Worm (Caenorhabditis elegans) whole organism, L4 larva: Measurements from ENCODE around the gene jud-4.

Experiments used
- F37D6.2 ChIP-seq: sonication (generic microtip); optimal IDR thresholded peaks from 2 replicates; lab custom pipeline; 2016; ENCODE audit warnings: mild to moderate bottlenecking, missing genetic modification characterization, missing compliant biosample characterization
- Y5F2A.4 ChIP-seq: fragments of 200-800 bp; sonication (Bioruptor generic); optimal IDR thresholded peaks from 2 replicates; lab custom pipeline; 2018; ENCODE audit warnings: mild to moderate bottlenecking, missing genetic modification characterization, missing compliant biosample characterization
- aha-1 ChIP-seq: fragments of 150-350 bp; peaks from one replicate; lab custom pipeline; 2014; ENCODE audit warnings: missing biosample characterization, missing genetic modification characterization
- aly-2 ChIP-seq: sonication (generic microtip); optimal IDR thresholded peaks from 2 replicates; lab custom pipeline; 2018; ENCODE audit warnings: missing biosample characterization, missing genetic modification characterization
- attf-4 ChIP-seq: sonication (generic microtip); optimal IDR thresholded peaks from 3 replicates; lab custom pipeline; 2017; ENCODE audit warnings: missing biosample characterization, missing genetic modification characterization
- ceh-44 ChIP-seq: fragments of 200-800 bp; sonication (Bioruptor generic); IDR thresholded peaks from 2 replicates; pipeline ENCODE4 v1.3.6; 2022; ENCODE audit warnings: missing genetic modification reagents, missing genetic modification characterization, missing compliant biosample characterization
- daf-12 ChIP-seq: fragments of 150-350 bp; optimal IDR thresholded peaks from 2 replicates; lab custom pipeline; 2014; ENCODE audit warnings: missing biosample characterization, missing genetic modification reagents, missing genetic modification characterization
- daf-16 ChIP-seq, 3 experiments: sonication (generic microtip); optimal IDR thresholded peaks; 2 replicates each; lab custom pipeline; 2016 to 2017; ENCODE audit warnings: missing genetic modification characterization in 3 of 3, missing genetic modification reagents in 3 of 3, mild to moderate bottlenecking in 2 of 3, missing compliant biosample characterization in 2 of 3, missing biosample characterization in 1 of 3, moderate library complexity in 1 of 3
- dmd-6 ChIP-seq: fragments of 200-800 bp; sonication (Bioruptor generic); IDR thresholded peaks from 2 replicates; pipeline ENCODE4 v1.3.6; 2022; ENCODE audit warnings: missing genetic modification reagents, missing genetic modification characterization, missing compliant biosample characterization
- dmd-8 ChIP-seq: fragments of 200-800 bp; sonication (Bioruptor generic); IDR thresholded peaks from 2 replicates; pipeline ENCODE4 v1.3.6; 2022; ENCODE audit warnings: missing genetic modification characterization, missing compliant biosample characterization
- dpl-1 ChIP-seq: fragments of 150-350 bp; optimal IDR thresholded peaks from 2 replicates; lab custom pipeline; 2014; ENCODE audit warnings: missing biosample characterization, missing genetic modification reagents, missing genetic modification characterization
- dve-1 ChIP-seq: sonication (generic microtip); optimal IDR thresholded peaks from 2 replicates; lab custom pipeline; 2017; ENCODE audit warnings: antibody characterized with exemption, mild to moderate bottlenecking, missing genetic modification characterization, missing compliant biosample characterization; ENCODE audit not compliant: insufficient read depth
- hlh-11 ChIP-seq: fragments of 200-800 bp; sonication (Bioruptor generic); optimal IDR thresholded peaks from 2 replicates; lab custom pipeline; 2018; ENCODE audit warnings: mild to moderate bottlenecking, missing genetic modification characterization, missing compliant biosample characterization
- hlh-30 ChIP-seq: sonication (generic microtip); optimal IDR thresholded peaks from 2 replicates; lab custom pipeline; 2017; ENCODE audit warnings: antibody characterized with exemption, mild to moderate bottlenecking, missing genetic modification characterization, missing compliant biosample characterization; ENCODE audit not compliant: insufficient read depth
- hmg-1.1 ChIP-seq: fragments of 200-800 bp; sonication (Bioruptor generic); IDR thresholded peaks from 2 replicates; pipeline ENCODE4 v1.3.6; 2022; ENCODE audit warnings: missing genetic modification reagents, missing genetic modification characterization, missing compliant biosample characterization
- lim-7 ChIP-seq: fragments of 200-800 bp; sonication (Bioruptor generic); IDR thresholded peaks from 2 replicates; pipeline ENCODE4 v1.3.6; 2022; ENCODE audit warnings: missing genetic modification characterization, missing compliant biosample characterization
- lin-1 ChIP-seq: fragments of 200-800 bp; sonication (Bioruptor generic); IDR thresholded peaks from 2 replicates; pipeline ENCODE4 v1.3.6; 2022; ENCODE audit warnings: missing genetic modification reagents, missing genetic modification characterization, missing compliant biosample characterization
- lin-13 ChIP-seq: fragments of 150-350 bp; optimal IDR thresholded peaks from 2 replicates; lab custom pipeline; 2014; ENCODE audit warnings: missing biosample characterization, missing genetic modification reagents, missing genetic modification characterization
- lin-15B ChIP-seq: fragments of 150-350 bp; sonication (generic microtip); optimal IDR thresholded peaks from 3 replicates; lab custom pipeline; 2014; ENCODE audit warnings: missing biosample characterization, missing genetic modification characterization
- lin-29 ChIP-seq: fragments of 200-800 bp; sonication (Bioruptor generic); IDR thresholded peaks from 2 replicates; pipeline ENCODE4 v1.3.6; 2022; ENCODE audit warnings: missing genetic modification reagents, missing genetic modification characterization, missing compliant biosample characterization
- lin-39 ChIP-seq: fragments of 150-350 bp; optimal IDR thresholded peaks from 2 replicates; lab custom pipeline; 2014; ENCODE audit warnings: missing biosample characterization, missing genetic modification reagents, missing genetic modification characterization
- madf-9 ChIP-seq: fragments of 200-800 bp; sonication (Bioruptor generic); conservative IDR thresholded peaks from 2 replicates; pipeline ENCODE4 v1.3.6; 2022; ENCODE audit warnings: missing genetic modification reagents, missing genetic modification characterization, missing compliant biosample characterization
- mdt-29 ChIP-seq: fragments of 200-800 bp; sonication (Bioruptor generic); IDR thresholded peaks from 2 replicates; pipeline ENCODE4 v1.3.6; 2022; ENCODE audit warnings: missing genetic modification reagents, missing genetic modification characterization, missing compliant biosample characterization
- mes-2 ChIP-seq: sonication (generic microtip); optimal IDR thresholded peaks from 2 replicates; lab custom pipeline; 2016; ENCODE audit warnings: missing genotype, mild to moderate bottlenecking, missing genetic modification characterization, missing compliant biosample characterization; ENCODE audit not compliant: poor library complexity, severe bottlenecking
- nhr-11 ChIP-seq: fragments of 150-350 bp; optimal IDR thresholded peaks from 2 replicates; lab custom pipeline; 2014; ENCODE audit warnings: missing biosample characterization, missing genetic modification characterization
- nhr-237 ChIP-seq: sonication (generic microtip); optimal IDR thresholded peaks from 2 replicates; lab custom pipeline; 2017; ENCODE audit warnings: missing biosample characterization, missing genetic modification characterization
- nhr-25 ChIP-seq: sonication (generic microtip); optimal IDR thresholded peaks from 2 replicates; lab custom pipeline; 2017; ENCODE audit warnings: missing genetic modification characterization, mild to moderate bottlenecking, missing compliant biosample characterization, antibody characterized with exemption, moderate library complexity, borderline replicate concordance; ENCODE audit not compliant: insufficient read depth
- nhr-28 ChIP-seq: fragments of 150-350 bp; optimal IDR thresholded peaks from 2 replicates; lab custom pipeline; 2014; ENCODE audit warnings: missing biosample characterization, missing genetic modification characterization
- nhr-41 ChIP-seq: fragments of 200-800 bp; sonication (Bioruptor generic); IDR thresholded peaks from 2 replicates; pipeline ENCODE4 v1.3.6; 2022; ENCODE audit warnings: missing genetic modification reagents, missing genetic modification characterization, missing compliant biosample characterization
- nhr-6 ChIP-seq: fragments of 150-350 bp; optimal IDR thresholded peaks from 2 replicates; lab custom pipeline; 2014; ENCODE audit warnings: missing biosample characterization, missing genetic modification characterization
- nhr-77 ChIP-seq: fragments of 150-350 bp; optimal IDR thresholded peaks from 2 replicates; lab custom pipeline; 2014; ENCODE audit warnings: missing biosample characterization, missing genetic modification characterization
- pha-4 ChIP-seq, 2 experiments: fragments of 150-350 bp in 1 of 2; fragments of 200-800 bp in 1 of 2; sonication (Bioruptor generic) in 1 of 2; IDR thresholded peaks in 1 of 2; optimal IDR thresholded peaks in 1 of 2; 2 replicates each; pipeline versions ENCODE4 v1.3.6 to Lab custom; 2014 to 2022; ENCODE audit warnings: missing genetic modification characterization in 2 of 2, missing genetic modification reagents in 2 of 2, missing biosample characterization in 1 of 2, missing compliant biosample characterization in 1 of 2
- saeg-2 ChIP-seq: fragments of 200-800 bp; sonication (Bioruptor generic); IDR thresholded peaks from 2 replicates; pipeline ENCODE4 v1.3.6; 2022; ENCODE audit warnings: missing genetic modification reagents, missing genetic modification characterization, missing compliant biosample characterization
- set-16 ChIP-seq: fragments of 200-800 bp; sonication (Bioruptor generic); IDR thresholded peaks from 2 replicates; pipeline ENCODE4 v1.3.6; 2022; ENCODE audit warnings: missing genetic modification reagents, missing genetic modification characterization, missing compliant biosample characterization
- skn-1 ChIP-seq: fragments of 150-350 bp; optimal IDR thresholded peaks from 2 replicates; lab custom pipeline; 2014; ENCODE audit warnings: missing biosample characterization, missing genetic modification characterization
- snpc-1.2 ChIP-seq: fragments of 200-800 bp; sonication (Bioruptor generic); IDR thresholded peaks from 2 replicates; pipeline ENCODE4 v1.3.6; 2022; ENCODE audit warnings: missing genetic modification reagents, missing genetic modification characterization, missing compliant biosample characterization
- spr-3 ChIP-seq: fragments of 200-800 bp; sonication (Bioruptor generic); optimal IDR thresholded peaks from 2 replicates; lab custom pipeline; 2018; ENCODE audit warnings: mild to moderate bottlenecking, missing genetic modification characterization, missing compliant biosample characterization
- tra-1 ChIP-seq: fragments of 200-800 bp; sonication (Bioruptor generic); IDR thresholded peaks from 2 replicates; pipeline ENCODE4 v1.3.6; 2022; ENCODE audit warnings: missing genetic modification reagents, missing genetic modification characterization, missing compliant biosample characterization
- unc-130 ChIP-seq: sonication (generic microtip); optimal IDR thresholded peaks from 2 replicates; lab custom pipeline; 2016; ENCODE audit warnings: missing genetic modification reagents, missing genetic modification characterization, missing compliant biosample characterization
- vab-7 ChIP-seq: fragments of 200-800 bp; sonication (Bioruptor generic); IDR thresholded peaks from 2 replicates; pipeline ENCODE4 v1.3.6; 2022; ENCODE audit warnings: missing genetic modification reagents, missing genetic modification characterization, missing compliant biosample characterization
- zag-1 ChIP-seq: fragments of 150-350 bp; optimal IDR thresholded peaks from 2 replicates; lab custom pipeline; 2014; ENCODE audit warnings: missing biosample characterization, missing genetic modification characterization
- ztf-7 ChIP-seq: fragments of 150-350 bp; optimal IDR thresholded peaks from 2 replicates; lab custom pipeline; 2014; ENCODE audit warnings: missing biosample characterization, missing genetic modification characterization

jud-4 gene

ce11 chrX:15241169-15241568 is 42.7 kb upstream of the jud-4 start (continued):
- TF ChIP-seq dmd-6 (GFP tag; lab: Robert Waterston, UW): peak; percentile 49
- no peak for TF ChIP-seq nhr-25 (tag; lab: Kevin White, UChicago)
- no peak for TF ChIP-seq hlh-11 (tag; lab: Kevin White, UChicago)
- TF ChIP-seq attf-4 (tag; lab: Kevin White, UChicago): no peak
- no peak for TF ChIP-seq F37D6.2 (tag; lab: Kevin White, UChicago)
- no peak for TF ChIP-seq nhr-237 (tag; lab: Kevin White, UChicago)

- TF ChIP-seq vab-7 (GFP tag; lab: Robert Waterston, UW) (peak; percentile 54; the same call in 1 of the 2 replicates), aly-2 (no peak), tra-1 (GFP tag; lab: Robert Waterston, UW) (no peak), daf-12 (tag; lab: Kevin White, UChicago) (no peak), lim-7 (GFP tag; lab: Robert Waterston, UW) (peak; percentile 55; the same call in 1 of the 2 replicates), Y5F2A.4 (GFP tag; lab: Kevin White, UChicago) (no peak), zag-1 (tag; lab: Kevin White, UChicago) (no peak), nhr-11 (tag; lab: Kevin White, UChicago) (no peak), nhr-77 (tag; lab: Kevin White, UChicago) (no peak), madf-9 (GFP tag; lab: Robert Waterston, UW) (no peak), mdt-29 (GFP tag; lab: Robert Waterston, UW) (0 out of 2 replicates have a peak, but pooled peaks have one; percentile 40), saeg-2 (no peak), snpc-1.2 (GFP tag; lab: Robert Waterston, UW) (peak; percentile 70; the same call in 1 of the 2 replicates), lin-1 (no peak), set-16 (no peak)
Observed at ce11 chrX:15242726-15243125, 41.2 kb upstream of the jud-4 start.

- no peak for TF ChIP-seq lin-15B
- TF ChIP-seq dve-1 (tag; lab: Kevin White, UChicago): no peak
- no peak for TF ChIP-seq hlh-11 (tag; lab: Kevin White, UChicago)
- TF ChIP-seq dmd-6 (GFP tag; lab: Robert Waterston, UW): no peak
- TF ChIP-seq unc-130 (GFP tag; lab: Kevin White, UChicago): no peak
- TF ChIP-seq lin-13 (GFP tag; lab: Kevin White, UChicago): no peak
- TF ChIP-seq skn-1: no peak
- no peak for TF ChIP-seq nhr-41 (GFP tag; lab: Robert Waterston, UW)
- no peak for TF ChIP-seq ceh-44 (GFP tag; lab: Robert Waterston, UW)
- TF ChIP-seq spr-3: no peak
- no peak for TF ChIP-seq lin-39 (tag; lab: Kevin White, UChicago)
- TF ChIP-seq hmg-1.1: no peak
- TF ChIP-seq tra-1 (GFP tag; lab: Robert Waterston, UW): no peak
- TF ChIP-seq, all 104 proteins: peak for 0
Observed at ce11 chrX:15246182-15246581, 37.7 kb upstream of the jud-4 start, which contains the start of gene piki-1. piki-1 (minus strand) TSS chrX:15246399.

ce11 chrX:15246595-15246994 is 37.3 kb upstream of the jud-4 start:
- TF ChIP-seq pha-4 (GFP tag; IDR thresholded peaks at IDR 0.05; lab: Robert Waterston, UW) (no peak), pha-4 (tag; optimal IDR thresholded peaks at IDR 0.05; lab: Kevin White, UChicago) (peak; percentile 65), hlh-11 (tag; lab: Kevin White, UChicago) (peak; percentile 65), dve-1 (tag; lab: Kevin White, UChicago) (no peak), mes-2 (tag; lab: Kevin White, UChicago) (peak; percentile 24), nhr-25 (tag; lab: Kevin White, UChicago) (peak; percentile 60), hlh-30 (tag; lab: Kevin White, UChicago) (peak; percentile 35), dpl-1 (GFP tag; lab: Kevin White, UChicago) (peak; percentile 26), ztf-7 (no peak), tra-1 (GFP tag; lab: Robert Waterston, UW) (no peak), aha-1 (tag; lab: Kevin White, UChicago) (peak; percentile 71), nhr-6 (peak; percentile 60), nhr-28 (tag; lab: Kevin White, UChicago) (peak; percentile 54), dmd-8 (GFP tag; lab: Robert Waterston, UW) (no peak), lin-29 (GFP tag; lab: Robert Waterston, UW) (peak; percentile 51; the same call in 1 of the 2 replicates), daf-16 (GFP tag; optimal IDR thresholded peaks at IDR 0.05; lab: Kevin White, UChicago) (no peak), daf-16 (tag; optimal IDR thresholded peaks at IDR 0.05; lab: Kevin White, UChicago) (peak; percentile 65)
